Worm (Caenorhabditis elegans) whole organism, young adult: ENCODE measurements around the gene Y41D4B.17.

Experiments
- K11D2.4 ChIP-seq: fragments of 200-800 bp; sonication (Bioruptor generic); IDR thresholded peaks from 2 replicates; pipeline ENCODE4 v1.3.6; 2022; ENCODE audit warnings: missing genetic modification reagents, missing genetic modification characterization, missing compliant biosample characterization
- T26A5.8 ChIP-seq: sonication (generic microtip); optimal IDR thresholded peaks from 2 replicates; lab custom pipeline; 2016; ENCODE audit warnings: missing genetic modification characterization, missing compliant biosample characterization
- ama-1 ChIP-seq, 3 experiments: fragments of 150-350 bp in 1 of 3; sonication (generic microtip) in 2 of 3; optimal IDR thresholded peaks; 2 replicates each; lab custom pipeline; 2014 to 2018; ENCODE audit warnings: missing biosample characterization in 2 of 3, missing genetic modification characterization in 2 of 3, missing genetic modification reagents in 2 of 3
- bed-2 ChIP-seq: fragments of 200-800 bp; sonication (Bioruptor generic); IDR thresholded peaks from 2 replicates; pipeline ENCODE4 v1.3.6; 2022; ENCODE audit warnings: missing genetic modification reagents, missing genetic modification characterization, missing compliant biosample characterization
- madf-3 ChIP-seq: fragments of 200-800 bp; sonication (Bioruptor generic); IDR thresholded peaks from 2 replicates; pipeline ENCODE4 v1.3.6; 2022; ENCODE audit warnings: missing genetic modification reagents, missing genetic modification characterization, missing compliant biosample characterization

- TF ChIP-seq T26A5.8 (no peak), bed-2 (GFP tag; lab: Robert Waterston, UW) (no peak), madf-3 (GFP tag; lab: Robert Waterston, UW) (no peak), ama-1 (optimal IDR thresholded peaks at IDR 0.05; lab: Kevin White, UChicago) (no peak), ama-1 (GFP tag; optimal IDR thresholded peaks at IDR 0.05; lab: Kevin White, UChicago) (no peak), K11D2.4 (GFP tag; lab: Robert Waterston, UW) (no peak)
Observed at ce11 chrIV:1550131-1550530, 9.8 kb upstream of the Y41D4B.17 start, which contains the start of gene C34H4.5.
